Fruit fly (Drosophila melanogaster) whole organism, embryonic: ENCODE data around the gene Atf3.

Experiments used
- Bdp1 ChIP-seq: fragments of 200-800 bp; sonication (Bioruptor generic); optimal IDR thresholded peaks from 3 replicates; lab custom pipeline; 2016; ENCODE audit warnings: missing biosample characterization, missing genetic modification characterization
- Opbp ChIP-seq: fragments of 200-800 bp; sonication (Bioruptor generic); IDR thresholded peaks from 3 replicates; pipeline ENCODE4 v1.3.6; 2022; ENCODE audit warnings: missing biosample characterization, missing genetic modification characterization; ENCODE audit not compliant: partially characterized antibody
- pfk ChIP-seq: fragments of 200-800 bp; sonication (Bioruptor generic); optimal IDR thresholded peaks from 2 replicates; lab custom pipeline; 2018; ENCODE audit warnings: missing biosample characterization, mild to moderate bottlenecking, missing genetic modification characterization, moderate library complexity
- sens ChIP-seq: fragments of 200-800 bp; sonication (Bioruptor generic); peaks from one replicate; lab custom pipeline; 2016; ENCODE audit warnings: missing biosample characterization, missing genetic modification characterization
- usp ChIP-seq: fragments of >200 bp; optimal IDR thresholded peaks from 2 replicates; lab custom pipeline; 2017; ENCODE audit warnings: missing biosample characterization, missing genetic modification characterization

- TF ChIP-seq pfk (GFP tag; lab: Kevin White, UChicago) (no peak), Bdp1 (GFP tag; lab: Kevin White, UChicago) (no peak), sens (GFP tag; lab: Kevin White, UChicago) (no peak), usp (GFP tag; lab: Kevin White, UChicago) (no peak), Opbp (GFP tag; lab: Robert Waterston, UW) (no peak)
These were observed 68.6 kb downstream of the Atf3 start, which contains the start of gene CG14624 for dm6 chrX:1206437-1206836.
